Worm (Caenorhabditis elegans): ENCODE measurements around the gene nhr-166.

DNA sequence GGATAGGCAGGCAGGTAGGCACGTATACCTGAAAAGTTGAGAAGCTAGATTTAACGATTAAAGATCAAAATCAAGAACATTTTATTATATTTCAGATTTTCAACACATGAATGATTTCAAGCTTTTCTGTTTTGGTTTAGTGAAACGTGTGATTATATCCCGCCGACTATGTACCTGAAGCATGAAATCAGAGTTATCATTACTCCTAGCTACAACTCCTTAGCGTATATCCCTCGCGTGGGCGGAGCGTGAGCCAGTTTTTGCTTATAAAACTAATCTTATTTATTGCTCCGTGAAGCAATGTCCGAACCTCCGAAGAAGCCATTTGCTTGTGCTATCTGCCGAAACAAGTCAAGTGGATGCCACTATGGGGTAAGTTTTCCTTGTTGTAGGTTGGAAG is at the start of gene nhr-166:
- no peak for TF ChIP-seq egl-27 (tag; optimal IDR thresholded peaks at IDR 0.05)
- no peak for TF ChIP-seq dmd-4 (tag; optimal IDR thresholded peaks at IDR 0.05)
- TF ChIP-seq nhr-77 (tag; optimal IDR thresholded peaks at IDR 0.05), result no peak
- no peak for TF ChIP-seq ztf-11 (tag; optimal IDR thresholded peaks at IDR 0.05)
- no peak for TF ChIP-seq peb-1 (tag; optimal IDR thresholded peaks at IDR 0.05)
- TF ChIP-seq lin-39 (tag; optimal IDR thresholded peaks at IDR 0.05), result no peak
- TF ChIP-seq skn-1 (tag; optimal IDR thresholded peaks at IDR 0.05), result no peak
- TF ChIP-seq zag-1 (tag; optimal IDR thresholded peaks at IDR 0.05), result no peak
- TF ChIP-seq mdl-1 (tag; optimal IDR thresholded peaks at IDR 0.05), result no peak
- no peak for TF ChIP-seq ceh-82 (tag; optimal IDR thresholded peaks at IDR 0.05)
- TF ChIP-seq snpc-4 (tag; optimal IDR thresholded peaks at IDR 0.05), result no peak
- no peak for TF ChIP-seq nhr-6 (tag; optimal IDR thresholded peaks at IDR 0.05)

Data from whole organism, L2 larva.